Fruit fly (Drosophila melanogaster) whole organism, embryonic: ENCODE data around the gene IntS9.

Source experiments
- Abd-B ChIP-seq: fragments of 200-800 bp; sonication (Bioruptor generic); optimal IDR thresholded peaks from 2 replicates; lab custom pipeline; 2018; ENCODE audit warnings: missing biosample characterization, mild to moderate bottlenecking, missing genetic modification characterization, moderate library complexity
- Antp ChIP-seq: fragments of 200-800 bp; sonication (Bioruptor generic); optimal IDR thresholded peaks from 3 replicates; lab custom pipeline; 2016; ENCODE audit warnings: missing biosample characterization, missing genetic modification characterization
- Atf6 ChIP-seq: fragments of 200-800 bp; sonication (Bioruptor generic); IDR thresholded peaks from 2 replicates; pipeline ENCODE4 v1.3.6; 2022; ENCODE audit warnings: missing biosample characterization, missing genetic modification characterization
- C15 ChIP-seq: fragments of 200-800 bp; sonication (Bioruptor generic); IDR thresholded peaks from 3 replicates; pipeline ENCODE4 v1.3.6; 2022; ENCODE audit warnings: missing biosample characterization, missing genetic modification characterization
- CG14014 ChIP-seq: fragments of 200-800 bp; sonication (Bioruptor generic); IDR thresholded peaks from 2 replicates; pipeline ENCODE4 v1.3.6; 2022; ENCODE audit warnings: missing biosample characterization, missing genetic modification characterization
- CG14965 ChIP-seq: fragments of 200-800 bp; sonication (Bioruptor generic); optimal IDR thresholded peaks from 2 replicates; lab custom pipeline; 2016; ENCODE audit warnings: missing biosample characterization, missing genetic modification characterization, borderline replicate concordance
- CG17359 ChIP-seq: fragments of 200-800 bp; sonication (Bioruptor generic); optimal IDR thresholded peaks from 3 replicates; lab custom pipeline; 2018; ENCODE audit warnings: missing biosample characterization, mild to moderate bottlenecking, missing genetic modification characterization, moderate library complexity
- CG17568 ChIP-seq: fragments of 200-800 bp; sonication (Bioruptor generic); optimal IDR thresholded peaks from 2 replicates; lab custom pipeline; 2018; ENCODE audit warnings: missing biosample characterization, mild to moderate bottlenecking, missing genetic modification characterization, moderate library complexity
- CG18262 ChIP-seq: fragments of 200-800 bp; optimal IDR thresholded peaks from 3 replicates; lab custom pipeline; 2019; ENCODE audit warnings: missing biosample characterization, mild to moderate bottlenecking, missing genetic modification characterization, moderate library complexity
- CG2199 ChIP-seq: fragments of 200-800 bp; sonication (Bioruptor generic); IDR thresholded peaks from 3 replicates; pipeline ENCODE4 v1.3.6; 2022; ENCODE audit warnings: missing biosample characterization, missing genetic modification characterization
- CG30403 ChIP-seq: fragments of 200-800 bp; sonication (Bioruptor generic); optimal IDR thresholded peaks from 3 replicates; lab custom pipeline; 2016; ENCODE audit warnings: missing biosample characterization, missing genetic modification characterization
- CG31441 ChIP-seq: fragments of 200-800 bp; sonication (Bioruptor generic); IDR thresholded peaks from 2 replicates; pipeline ENCODE4 v1.3.6; 2022; ENCODE audit warnings: missing biosample characterization, missing genetic modification characterization
- CG4730 ChIP-seq: fragments of 200-800 bp; sonication (Bioruptor generic); IDR thresholded peaks from 2 replicates; pipeline ENCODE4 v1.3.6; 2022; ENCODE audit warnings: missing biosample characterization, missing genetic modification characterization
- CG7372 ChIP-seq: fragments of 200-800 bp; sonication (Bioruptor generic); IDR thresholded peaks from 2 replicates; pipeline ENCODE4 v1.3.6; 2022; ENCODE audit warnings: missing biosample characterization, missing genetic modification characterization
- CG7987 ChIP-seq: fragments of 200-800 bp; sonication (Bioruptor generic); optimal IDR thresholded peaks from 2 replicates; lab custom pipeline; 2018; ENCODE audit warnings: missing biosample characterization, mild to moderate bottlenecking, missing genetic modification characterization, moderate library complexity
- CG9727 ChIP-seq: fragments of 200-800 bp; sonication (Bioruptor generic); optimal IDR thresholded peaks from 3 replicates; lab custom pipeline; 2017; ENCODE audit warnings: missing biosample characterization, mild to moderate bottlenecking, missing genetic modification characterization
- Hey ChIP-seq: fragments of 200-800 bp; sonication (Bioruptor generic); optimal IDR thresholded peaks from 3 replicates; lab custom pipeline; 2018; ENCODE audit warnings: missing biosample characterization, mild to moderate bottlenecking, missing genetic modification characterization
- HmgD ChIP-seq: fragments of 200-800 bp; sonication (Bioruptor generic); optimal IDR thresholded peaks from 3 replicates; lab custom pipeline; 2016; ENCODE audit warnings: missing biosample characterization, missing genetic modification characterization
- HmgZ ChIP-seq: fragments of 200-800 bp; sonication (Bioruptor generic); optimal IDR thresholded peaks from 2 replicates; lab custom pipeline; 2018; ENCODE audit warnings: missing biosample characterization, mild to moderate bottlenecking, missing genetic modification characterization
- MTF-1 ChIP-seq: fragments of 200-800 bp; sonication (Bioruptor generic); optimal IDR thresholded peaks from 2 replicates; lab custom pipeline; 2018; ENCODE audit warnings: missing biosample characterization, mild to moderate bottlenecking, missing genetic modification characterization, borderline replicate concordance
- Rfx ChIP-seq: fragments of 200-800 bp; sonication (Bioruptor generic); IDR thresholded peaks from 2 replicates; pipeline ENCODE4 v1.3.6; 2022; ENCODE audit warnings: missing biosample characterization, missing genetic modification characterization
- Sry-β ChIP-seq: fragments of 200-800 bp; sonication (Bioruptor generic); optimal IDR thresholded peaks from 2 replicates; lab custom pipeline; 2018; ENCODE audit warnings: missing biosample characterization, mild to moderate bottlenecking, missing genetic modification characterization, moderate library complexity
- TFAM ChIP-seq: fragments of 200-800 bp; sonication (Bioruptor generic); optimal IDR thresholded peaks from 2 replicates; lab custom pipeline; 2017; ENCODE audit warnings: missing biosample characterization, missing genetic modification characterization, inconsistent platforms
- ab ChIP-seq: fragments of 200-800 bp; sonication (Bioruptor generic); optimal IDR thresholded peaks from 2 replicates; lab custom pipeline; 2016; ENCODE audit warnings: missing biosample characterization, missing genetic modification characterization
- abd-A ChIP-seq: fragments of 200-800 bp; sonication (Bioruptor generic); optimal IDR thresholded peaks from 3 replicates; lab custom pipeline; 2019; ENCODE audit warnings: missing biosample characterization, mild to moderate bottlenecking, missing genetic modification characterization, moderate library complexity
- az2 ChIP-seq: fragments of 200-800 bp; sonication (Bioruptor generic); optimal IDR thresholded peaks from 3 replicates; lab custom pipeline; 2016; ENCODE audit warnings: missing biosample characterization, missing genetic modification characterization
- caup ChIP-seq: fragments of 200-800 bp; sonication (Bioruptor generic); optimal IDR thresholded peaks from 3 replicates; lab custom pipeline; 2017; ENCODE audit warnings: missing biosample characterization, mild to moderate bottlenecking, missing genetic modification characterization, moderate library complexity; ENCODE audit not compliant: severe bottlenecking
- cg ChIP-seq: fragments of 200-800 bp; sonication (Bioruptor generic); optimal IDR thresholded peaks from 3 replicates; lab custom pipeline; 2019; ENCODE audit warnings: missing biosample characterization, mild to moderate bottlenecking, missing genetic modification characterization, moderate library complexity
- crol ChIP-seq: fragments of 200-800 bp; sonication (Bioruptor generic); IDR thresholded peaks from 2 replicates; pipeline ENCODE4 v1.3.6; 2022; ENCODE audit warnings: missing biosample characterization, missing genetic modification characterization
- da ChIP-seq: fragments of 200-800 bp; sonication (Bioruptor generic); optimal IDR thresholded peaks from 2 replicates; lab custom pipeline; 2016; ENCODE audit warnings: missing biosample characterization, missing genetic modification characterization
- dmrt99B ChIP-seq: fragments of 200-800 bp; sonication (Bioruptor generic); optimal IDR thresholded peaks from 2 replicates; lab custom pipeline; 2018; ENCODE audit warnings: missing biosample characterization, mild to moderate bottlenecking, missing genetic modification characterization, moderate library complexity
- fd3F ChIP-seq: fragments of 200-800 bp; sonication (Bioruptor generic); optimal IDR thresholded peaks from 2 replicates; lab custom pipeline; 2018; ENCODE audit warnings: missing biosample characterization, mild to moderate bottlenecking, missing genetic modification characterization, moderate library complexity
- knrl ChIP-seq: fragments of 200-800 bp; sonication (Bioruptor generic); IDR thresholded peaks from 3 replicates; pipeline ENCODE4 v1.3.6; 2022; ENCODE audit warnings: missing biosample characterization, missing genetic modification characterization; ENCODE audit not compliant: partially characterized antibody
- lab ChIP-seq: fragments of 200-800 bp; sonication (Bioruptor generic); optimal IDR thresholded peaks from 3 replicates; lab custom pipeline; 2017; ENCODE audit warnings: missing biosample characterization, missing genetic modification characterization, mild to moderate bottlenecking, moderate library complexity, missing genetic modification reagents
- lilli ChIP-seq: fragments of 200-800 bp; sonication (Bioruptor generic); optimal IDR thresholded peaks from 3 replicates; lab custom pipeline; 2016; ENCODE audit warnings: missing biosample characterization, missing genetic modification characterization
- mirr ChIP-seq: fragments of 200-800 bp; sonication (Bioruptor generic); optimal IDR thresholded peaks from 3 replicates; lab custom pipeline; 2018; ENCODE audit warnings: missing biosample characterization, mild to moderate bottlenecking, missing genetic modification characterization
- mld ChIP-seq: fragments of 200-800 bp; sonication (Bioruptor generic); IDR thresholded peaks from 3 replicates; pipeline ENCODE4 v1.3.6; 2022; ENCODE audit warnings: missing biosample characterization, missing genetic modification characterization; ENCODE audit not compliant: partially characterized antibody
- nerfin-2 ChIP-seq: fragments of 200-800 bp; sonication (Bioruptor generic); IDR thresholded peaks from 2 replicates; pipeline ENCODE4 v1.3.6; 2022; ENCODE audit warnings: missing biosample characterization, missing genetic modification characterization; ENCODE audit not compliant: partially characterized antibody
- nom ChIP-seq: fragments of 200-800 bp; sonication (Bioruptor generic); optimal IDR thresholded peaks from 2 replicates; lab custom pipeline; 2017; ENCODE audit warnings: missing biosample characterization, missing genetic modification characterization, mild to moderate bottlenecking, moderate library complexity, missing genetic modification reagents
- pb ChIP-seq: fragments of 200-800 bp; sonication (Bioruptor generic); optimal IDR thresholded peaks from 3 replicates; lab custom pipeline; 2016; ENCODE audit warnings: missing biosample characterization, missing genetic modification characterization
- pita ChIP-seq: fragments of 200-800 bp; sonication (Bioruptor generic); optimal IDR thresholded peaks from 2 replicates; lab custom pipeline; 2017; ENCODE audit warnings: missing biosample characterization, mild to moderate bottlenecking, missing genetic modification characterization
- pnt ChIP-seq: fragments of 200-800 bp; sonication (Bioruptor generic); optimal IDR thresholded peaks from 3 replicates; lab custom pipeline; 2016; ENCODE audit warnings: missing biosample characterization, missing genetic modification characterization
- pros ChIP-seq: fragments of 200-800 bp; sonication (Bioruptor generic); optimal IDR thresholded peaks from 3 replicates; lab custom pipeline; 2019; ENCODE audit warnings: missing biosample characterization, mild to moderate bottlenecking, missing genetic modification characterization, moderate library complexity
- sima ChIP-seq: fragments of 200-800 bp; sonication (Bioruptor generic); optimal IDR thresholded peaks from 2 replicates; lab custom pipeline; 2016; ENCODE audit warnings: missing biosample characterization, missing genetic modification characterization
- stwl ChIP-seq: fragments of 200-800 bp; sonication (Bioruptor generic); optimal IDR thresholded peaks from 3 replicates; lab custom pipeline; 2018; ENCODE audit warnings: missing biosample characterization, mild to moderate bottlenecking, missing genetic modification characterization, moderate library complexity
- toy ChIP-seq: fragments of 200-800 bp; sonication (Bioruptor generic); IDR thresholded peaks from 2 replicates; pipeline ENCODE4 v1.3.6; 2022; ENCODE audit warnings: missing biosample characterization, missing genetic modification characterization
- z ChIP-seq: fragments of 200-800 bp; sonication (Bioruptor generic); IDR thresholded peaks from 3 replicates; pipeline ENCODE4 v1.3.6; 2022; ENCODE audit warnings: missing biosample characterization, missing genetic modification characterization

Gene IntS9

DNA sequence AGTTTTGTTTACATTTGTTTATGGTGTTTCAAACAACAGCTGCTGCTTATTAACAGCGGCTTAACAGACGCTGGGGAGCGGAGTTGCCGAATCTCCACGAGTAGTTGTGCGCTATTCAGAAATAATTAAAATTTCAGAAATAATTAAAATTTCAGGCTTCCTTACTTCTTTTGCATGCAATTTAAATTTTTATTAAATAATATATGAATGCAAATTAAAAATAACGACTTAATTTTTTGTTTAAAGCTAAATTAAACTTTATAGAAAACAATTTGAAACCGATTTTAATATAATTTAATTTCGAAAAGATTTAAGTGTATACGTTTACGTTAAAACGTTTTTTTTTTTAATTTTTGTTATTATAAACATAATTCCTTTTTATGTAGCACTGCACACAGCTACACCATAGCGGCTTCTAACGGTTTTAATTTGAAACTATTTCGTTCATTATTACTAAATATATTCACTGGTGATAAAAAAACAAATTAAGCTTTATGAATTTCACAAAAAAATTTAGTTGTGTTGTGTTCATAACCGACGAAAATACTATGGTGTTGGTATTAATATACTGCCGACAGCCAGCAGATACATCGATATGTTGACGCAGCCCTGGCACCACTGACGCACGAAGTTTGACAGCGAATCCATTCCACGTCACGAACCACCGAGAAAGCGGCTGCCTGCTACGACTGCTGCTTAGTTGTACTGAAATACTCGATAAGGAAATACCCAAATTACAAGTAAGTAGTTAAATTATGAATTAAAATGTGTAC, 23.7 kb upstream of the IntS9 start, which contains the start of gene SsRbeta (continued):
- TF ChIP-seq CG30403 (GFP tag; lab: Kevin White, UChicago) (peak; percentile 55), Antp (GFP tag; lab: Kevin White, UChicago) (no peak), Rfx (GFP tag; lab: Robert Waterston, UW) (peak; percentile 66), pita (peak; percentile 34), CG9727 (GFP tag; lab: Kevin White, UChicago) (peak; percentile 43), cg (GFP tag; lab: Kevin White, UChicago) (no peak), knrl (peak; percentile 76), CG14014 (GFP tag; lab: Robert Waterston, UW) (peak; percentile 71), HmgZ (peak; percentile 26), CG31441 (GFP tag; lab: Robert Waterston, UW) (peak; percentile 65)

DNA sequence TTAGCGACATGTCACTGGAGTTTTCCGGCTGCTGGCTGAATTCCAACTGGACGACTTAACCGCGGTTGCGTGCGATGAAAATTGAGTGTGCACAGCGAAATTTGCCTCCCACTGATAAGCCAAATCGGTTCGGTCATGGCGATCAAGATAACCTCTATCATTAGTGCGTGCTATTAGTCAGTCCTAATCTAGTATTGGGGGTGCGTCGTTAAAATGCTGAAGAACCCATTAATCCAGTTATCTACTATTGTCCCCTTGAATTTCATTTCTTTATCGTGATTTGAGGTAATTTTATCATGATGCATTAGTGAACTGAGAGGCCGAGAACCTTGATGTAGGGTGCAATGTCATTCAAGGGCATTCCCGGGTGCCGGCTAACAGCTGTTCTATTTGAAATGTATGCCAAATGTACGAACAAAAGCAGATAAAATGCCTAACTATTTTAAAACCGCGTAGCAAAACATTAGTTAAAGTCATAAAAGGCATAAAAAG, 23.1 kb upstream of the IntS9 start, which contains the start of gene Pgm1:
Gene Pgm1 (minus strand): TSS at position 51 of the 492 bp plus-strand sequence.
- TF ChIP-seq sima (GFP tag; lab: Kevin White, UChicago) (peak; percentile 70), CG4730 (GFP tag; lab: Robert Waterston, UW) (peak; percentile 44), CG17359 (tag; lab: Kevin White, UChicago) (peak; percentile 75), nom (peak; percentile 83), C15 (GFP tag; lab: Robert Waterston, UW) (no peak; the same call in 2 of the 3 replicates), CG7987 (GFP tag; lab: Kevin White, UChicago) (peak; percentile 72), nerfin-2 (GFP tag; lab: Robert Waterston, UW) (no peak), mirr (GFP tag; lab: Kevin White, UChicago) (peak; percentile 97), stwl (tag; lab: Kevin White, UChicago) (peak; percentile 15), mld (GFP tag; lab: Robert Waterston, UW) (no peak), fd3F (peak; percentile 59), dmrt99B (no peak), CG2199 (GFP tag; lab: Robert Waterston, UW) (no peak), CG7372 (GFP tag; lab: Robert Waterston, UW) (no peak), HmgD (GFP tag; lab: Kevin White, UChicago) (peak; percentile 95), CG18262 (tag; lab: Kevin White, UChicago) (peak; percentile 76), pros (GFP tag; lab: Kevin White, UChicago) (peak; percentile 33), CG14965 (peak; percentile 59), ab (GFP tag; lab: Kevin White, UChicago) (peak; percentile 79), toy (GFP tag; lab: Robert Waterston, UW) (0 out of 2 replicates have a peak, but pooled peaks have one; percentile 36), abd-A (tag; lab: Kevin White, UChicago) (no peak), lab (peak; percentile 87), Sry-β (no peak), crol (GFP tag; lab: Robert Waterston, UW) (no peak), Abd-B (GFP tag; lab: Kevin White, UChicago) (no peak), Atf6 (GFP tag; lab: Robert Waterston, UW) (peak; percentile 77), lilli (GFP tag; lab: Kevin White, UChicago) (peak; percentile 94), CG17568 (GFP tag; lab: Kevin White, UChicago) (no peak), pb (GFP tag; lab: Kevin White, UChicago) (peak; percentile 93), az2 (GFP tag; lab: Kevin White, UChicago) (peak; percentile 83), Hey (tag; lab: Kevin White, UChicago) (peak; percentile 79), da (GFP tag; lab: Kevin White, UChicago) (peak; percentile 83), TFAM (GFP tag; lab: Kevin White, UChicago) (peak; percentile 9), pnt (GFP tag; lab: Kevin White, UChicago) (peak; percentile 83), MTF-1 (no peak), caup (GFP tag; lab: Kevin White, UChicago) (no peak), z (GFP tag; lab: Robert Waterston, UW) (0 out of 3 replicates have a peak, but pooled peaks have one; percentile 23)
